Fruit fly (Drosophila melanogaster) whole organism, prepupa: ENCODE measurements around the gene Agpat2.

Source experiments
- Blimp-1 ChIP-seq: fragments of 200-800 bp; sonication (Bioruptor generic); optimal IDR thresholded peaks from 3 replicates; lab custom pipeline; 2017; ENCODE audit warnings: missing biosample characterization, missing genetic modification characterization, mild to moderate bottlenecking, moderate library complexity, missing genetic modification reagents
- CG1621 ChIP-seq: fragments of 200-800 bp; sonication (Bioruptor generic); optimal IDR thresholded peaks from 3 replicates; lab custom pipeline; 2018; ENCODE audit warnings: missing biosample characterization, mild to moderate bottlenecking, missing genetic modification characterization
- CG16779 ChIP-seq: fragments of 200-800 bp; sonication (Bioruptor generic); optimal IDR thresholded peaks from 3 replicates; lab custom pipeline; 2017; ENCODE audit warnings: missing biosample characterization, mild to moderate bottlenecking, missing genetic modification characterization
- CG31627 ChIP-seq: fragments of 200-800 bp; sonication (Bioruptor generic); optimal IDR thresholded peaks from 3 replicates; lab custom pipeline; 2016; ENCODE audit warnings: missing biosample characterization, missing genetic modification characterization
- CG32006 ChIP-seq: fragments of 200-800 bp; sonication (Bioruptor generic); optimal IDR thresholded peaks from 3 replicates; lab custom pipeline; 2017; ENCODE audit warnings: missing biosample characterization, mild to moderate bottlenecking, missing genetic modification characterization
- CG34406 ChIP-seq: fragments of 200-800 bp; sonication (Bioruptor generic); optimal IDR thresholded peaks from 3 replicates; lab custom pipeline; 2016; ENCODE audit warnings: missing biosample characterization, missing genetic modification characterization
- Ets21C ChIP-seq: fragments of 200-800 bp; sonication (Bioruptor generic); optimal IDR thresholded peaks from 3 replicates; lab custom pipeline; 2016; ENCODE audit warnings: missing biosample characterization, missing genetic modification characterization
- achi ChIP-seq: fragments of 200-800 bp; sonication (Bioruptor generic); optimal IDR thresholded peaks from 3 replicates; lab custom pipeline; 2016; ENCODE audit warnings: missing biosample characterization, missing genetic modification characterization
- esn ChIP-seq: fragments of 200-800 bp; sonication (Bioruptor generic); optimal IDR thresholded peaks from 2 replicates; lab custom pipeline; 2016; ENCODE audit warnings: missing biosample characterization, mild to moderate bottlenecking, missing genetic modification characterization, moderate library complexity
- pdm3 ChIP-seq: fragments of 200-800 bp; sonication (Bioruptor generic); optimal IDR thresholded peaks from 3 replicates; lab custom pipeline; 2016; ENCODE audit warnings: missing biosample characterization, missing genetic modification characterization
- salr ChIP-seq, 2 experiments: fragments of 200-800 bp; sonication (Bioruptor generic); optimal IDR thresholded peaks; 3 replicates each; lab custom pipeline; 2016 to 2018; ENCODE audit warnings: missing biosample characterization in 2 of 2, missing genetic modification characterization in 2 of 2, mild to moderate bottlenecking in 1 of 2
- ss ChIP-seq, 2 experiments: fragments of 200-800 bp; sonication (Bioruptor generic); optimal IDR thresholded peaks; 2 replicates in 1 of 2; 3 replicates in 1 of 2; lab custom pipeline; 2017 to 2018; ENCODE audit warnings: mild to moderate bottlenecking in 2 of 2, missing biosample characterization in 2 of 2, missing genetic modification characterization in 2 of 2, moderate library complexity in 1 of 2

dm6 chr2L:8442147-8442546 is 21.6 kb downstream of the Agpat2 start, which contains the start of gene CG31897:
- TF ChIP-seq CG32006 (GFP tag; lab: Kevin White, UChicago) (no peak), pdm3 (GFP tag; lab: Kevin White, UChicago) (no peak), CG16779 (tag; lab: Kevin White, UChicago) (no peak), CG31627 (GFP tag; lab: Kevin White, UChicago) (no peak), CG34406 (GFP tag; lab: Kevin White, UChicago) (no peak), esn (GFP tag; lab: Kevin White, UChicago) (no peak), CG1621 (no peak), ss (GFP tag; optimal IDR thresholded peaks at IDR 0.05; lab: Kevin White, UChicago) (no peak), salr (GFP tag; optimal IDR thresholded peaks at IDR 0.05; lab: Kevin White, UChicago) (no peak), achi (GFP tag; lab: Kevin White, UChicago) (no peak), Ets21C (GFP tag; lab: Kevin White, UChicago) (no peak), Blimp-1 (GFP tag; lab: Kevin White, UChicago) (no peak)
